Fruit fly (Drosophila melanogaster) whole organism, embryonic: ENCODE results near the gene CG6051.

Experiments used
- ATbp ChIP-seq: fragments of 200-800 bp; sonication (Bioruptor generic); optimal IDR thresholded peaks from 2 replicates; lab custom pipeline; 2017; ENCODE audit warnings: missing biosample characterization, mild to moderate bottlenecking, missing genetic modification characterization, missing genetic modification reagents
- CG10979 ChIP-seq: fragments of 200-800 bp; sonication (Bioruptor generic); optimal IDR thresholded peaks from 2 replicates; lab custom pipeline; 2018; ENCODE audit warnings: missing biosample characterization, mild to moderate bottlenecking, missing genetic modification characterization, moderate library complexity
- CG11085 ChIP-seq: fragments of 200-800 bp; sonication (Bioruptor generic); IDR thresholded peaks from 2 replicates; pipeline ENCODE4 v1.3.6; 2022; ENCODE audit warnings: missing biosample characterization, missing genetic modification characterization
- CG11456 ChIP-seq: fragments of 200-800 bp; sonication (Bioruptor generic); IDR thresholded peaks from 3 replicates; pipeline ENCODE4 v1.3.6; 2022; ENCODE audit warnings: missing biosample characterization, missing genetic modification characterization
- CG12071 ChIP-seq: fragments of 200-800 bp; sonication (Bioruptor generic); optimal IDR thresholded peaks from 3 replicates; lab custom pipeline; 2018; ENCODE audit warnings: missing biosample characterization, mild to moderate bottlenecking, missing genetic modification characterization
- CG12659 ChIP-seq: fragments of 200-800 bp; sonication (Bioruptor generic); optimal IDR thresholded peaks from 3 replicates; lab custom pipeline; 2017; ENCODE audit warnings: mild to moderate bottlenecking, missing biosample characterization, missing genetic modification reagents, missing genetic modification characterization
- CG13123 ChIP-seq: fragments of 200-800 bp; sonication (Bioruptor generic); optimal IDR thresholded peaks from 2 replicates; lab custom pipeline; 2016; ENCODE audit warnings: missing biosample characterization, missing genetic modification characterization
- CG14014 ChIP-seq: fragments of 200-800 bp; sonication (Bioruptor generic); IDR thresholded peaks from 2 replicates; pipeline ENCODE4 v1.3.6; 2022; ENCODE audit warnings: missing biosample characterization, missing genetic modification characterization
- CG15269 ChIP-seq: fragments of 200-800 bp; sonication (Bioruptor generic); optimal IDR thresholded peaks from 2 replicates; lab custom pipeline; 2018; ENCODE audit warnings: missing biosample characterization, mild to moderate bottlenecking, missing genetic modification characterization, moderate library complexity
- CG15479 ChIP-seq: fragments of 200-800 bp; sonication (Bioruptor generic); optimal IDR thresholded peaks from 3 replicates; lab custom pipeline; 2019; ENCODE audit warnings: missing biosample characterization, mild to moderate bottlenecking, missing genetic modification characterization, moderate library complexity
- CG15514 ChIP-seq: fragments of 200-800 bp; sonication (Bioruptor generic); optimal IDR thresholded peaks from 3 replicates; lab custom pipeline; 2017; ENCODE audit warnings: missing biosample characterization, missing genetic modification characterization, mild to moderate bottlenecking, moderate library complexity, missing genetic modification reagents
- CG16779 ChIP-seq: fragments of 200-800 bp; sonication (Bioruptor generic); IDR thresholded peaks from 2 replicates; pipeline ENCODE4 v1.3.6; 2022; ENCODE audit warnings: missing biosample characterization, missing genetic modification characterization
- CG17802 ChIP-seq: fragments of 200-800 bp; sonication (Bioruptor generic); optimal IDR thresholded peaks from 2 replicates; lab custom pipeline; 2018; ENCODE audit warnings: missing biosample characterization, mild to moderate bottlenecking, missing genetic modification characterization, moderate library complexity
- CG2129 ChIP-seq: fragments of 200-800 bp; sonication (Bioruptor generic); IDR thresholded peaks from 2 replicates; pipeline ENCODE4 v1.3.6; 2022; ENCODE audit warnings: missing biosample characterization, missing genetic modification characterization; ENCODE audit not compliant: partially characterized antibody
- CG2202 ChIP-seq: fragments of 200-800 bp; sonication (Bioruptor generic); optimal IDR thresholded peaks from 2 replicates; lab custom pipeline; 2018; ENCODE audit warnings: missing biosample characterization, mild to moderate bottlenecking, missing genetic modification characterization
- CG3407 ChIP-seq: fragments of 200-800 bp; sonication (Bioruptor generic); optimal IDR thresholded peaks from 2 replicates; lab custom pipeline; 2018; ENCODE audit warnings: missing biosample characterization, mild to moderate bottlenecking, missing genetic modification characterization
- CG3726 ChIP-seq: fragments of 200-800 bp; sonication (Bioruptor generic); IDR thresholded peaks from 3 replicates; pipeline ENCODE4, ENCODE4 v1.3.6; 2022; ENCODE audit warnings: missing biosample characterization, missing genetic modification characterization
- CG6689 ChIP-seq: fragments of 200-800 bp; sonication (Bioruptor generic); IDR thresholded peaks from 2 replicates; pipeline ENCODE4 v1.3.6; 2022; ENCODE audit warnings: missing biosample characterization, missing genetic modification characterization
- CG6813 ChIP-seq: fragments of 200-800 bp; sonication (Bioruptor generic); optimal IDR thresholded peaks from 2 replicates; lab custom pipeline; 2017; ENCODE audit warnings: missing biosample characterization, missing genetic modification characterization, mild to moderate bottlenecking, moderate library complexity, missing genetic modification reagents
- CG8359 ChIP-seq: fragments of 200-800 bp; sonication (Bioruptor generic); optimal IDR thresholded peaks from 2 replicates; lab custom pipeline; 2017; ENCODE audit warnings: missing biosample characterization, mild to moderate bottlenecking, missing genetic modification characterization, borderline replicate concordance
- Camta ChIP-seq: fragments of 200-800 bp; sonication (Bioruptor generic); optimal IDR thresholded peaks from 2 replicates; lab custom pipeline; 2016; ENCODE audit warnings: missing biosample characterization, missing genetic modification characterization
- Dbx ChIP-seq: fragments of 200-800 bp; sonication (Bioruptor generic); IDR thresholded peaks from 3 replicates; pipeline ENCODE4 v1.3.6; 2022; ENCODE audit warnings: missing biosample characterization, missing genetic modification characterization
- Fer3 ChIP-seq: fragments of 200-800 bp; sonication (Bioruptor generic); optimal IDR thresholded peaks from 2 replicates; lab custom pipeline; 2018; ENCODE audit warnings: missing biosample characterization, mild to moderate bottlenecking, missing genetic modification characterization, moderate library complexity
- H2.0 ChIP-seq: fragments of 200-800 bp; sonication (Bioruptor generic); IDR thresholded peaks from 2 replicates; pipeline ENCODE4 v1.3.6; 2022; ENCODE audit warnings: missing biosample characterization, missing genetic modification characterization
- HHEX ChIP-seq: fragments of 200-800 bp; sonication (Bioruptor generic); optimal IDR thresholded peaks from 3 replicates; lab custom pipeline; 2017; ENCODE audit warnings: missing biosample characterization, mild to moderate bottlenecking, missing genetic modification characterization, missing genetic modification reagents
- Hr51 ChIP-seq, 2 experiments: fragments of 200-800 bp; sonication (Bioruptor generic); optimal IDR thresholded peaks; 2 replicates in 1 of 2; 3 replicates in 1 of 2; lab custom pipeline; 2016 to 2018; ENCODE audit warnings: missing biosample characterization in 2 of 2, missing genetic modification characterization in 2 of 2, mild to moderate bottlenecking in 1 of 2, moderate library complexity in 1 of 2
- Mad ChIP-seq: fragments of 200-800 bp; sonication (Bioruptor generic); optimal IDR thresholded peaks from 2 replicates; lab custom pipeline; 2016; ENCODE audit warnings: missing biosample characterization, missing genetic modification characterization
- Meics ChIP-seq: fragments of 200-800 bp; sonication (Bioruptor generic); optimal IDR thresholded peaks from 2 replicates; lab custom pipeline; 2017; ENCODE audit warnings: missing biosample characterization, mild to moderate bottlenecking, missing genetic modification characterization
- PHDP ChIP-seq: fragments of 200-800 bp; sonication (Bioruptor generic); optimal IDR thresholded peaks from 3 replicates; lab custom pipeline; 2018; ENCODE audit warnings: missing biosample characterization, mild to moderate bottlenecking, missing genetic modification characterization, moderate library complexity
- ara ChIP-seq: fragments of 200-800 bp; sonication (Bioruptor generic); IDR thresholded peaks from 2 replicates; pipeline ENCODE4 v1.3.6; 2022; ENCODE audit warnings: missing biosample characterization, missing genetic modification characterization
- bbx ChIP-seq: fragments of 200-800 bp; sonication (Bioruptor generic); IDR thresholded peaks from 2 replicates; pipeline ENCODE4 v1.3.6; 2022; ENCODE audit warnings: missing biosample characterization, missing genetic modification characterization; ENCODE audit not compliant: partially characterized antibody
- bcd ChIP-seq: fragments of 200-800 bp; sonication (Bioruptor generic); optimal IDR thresholded peaks from 2 replicates; lab custom pipeline; 2017; ENCODE audit warnings: missing biosample characterization, mild to moderate bottlenecking, missing genetic modification characterization
- btn ChIP-seq: fragments of 200-800 bp; sonication (Bioruptor generic); optimal IDR thresholded peaks from 2 replicates; lab custom pipeline; 2016; ENCODE audit warnings: missing biosample characterization, missing genetic modification characterization
- danr ChIP-seq: fragments of 200-800 bp; sonication (Bioruptor generic); IDR thresholded peaks from 2 replicates; pipeline ENCODE4 v1.3.6; 2022; ENCODE audit warnings: missing biosample characterization, missing genetic modification characterization
- dpn ChIP-seq, 2 experiments: fragments of 200-800 bp; sonication (Bioruptor generic); optimal IDR thresholded peaks; 3 replicates each; lab custom pipeline; 2016; ENCODE audit warnings: missing biosample characterization in 2 of 2, missing genetic modification characterization in 2 of 2
- ewg ChIP-seq: fragments of 200-800 bp; sonication (Bioruptor generic); optimal IDR thresholded peaks from 3 replicates; lab custom pipeline; 2017; ENCODE audit warnings: mild to moderate bottlenecking, missing biosample characterization, missing genetic modification reagents, missing genetic modification characterization
- gem ChIP-seq: fragments of 200-800 bp; sonication (Bioruptor generic); optimal IDR thresholded peaks from 2 replicates; lab custom pipeline; 2019; ENCODE audit warnings: missing biosample characterization, mild to moderate bottlenecking, missing genetic modification characterization, moderate library complexity
- h ChIP-seq: fragments of >200 bp; optimal IDR thresholded peaks from 2 replicates; lab custom pipeline; 2017
- knrl ChIP-seq: fragments of 200-800 bp; sonication (Bioruptor generic); IDR thresholded peaks from 3 replicates; pipeline ENCODE4 v1.3.6; 2022; ENCODE audit warnings: missing biosample characterization, missing genetic modification characterization; ENCODE audit not compliant: partially characterized antibody
- lilli ChIP-seq: fragments of 200-800 bp; sonication (Bioruptor generic); optimal IDR thresholded peaks from 3 replicates; lab custom pipeline; 2016; ENCODE audit warnings: missing biosample characterization, missing genetic modification characterization
- mam ChIP-seq: fragments of 200-800 bp; sonication (Bioruptor generic); optimal IDR thresholded peaks from 3 replicates; lab custom pipeline; 2016; ENCODE audit warnings: missing biosample characterization, missing genetic modification characterization
- odd ChIP-seq: fragments of 200-800 bp; sonication (Bioruptor generic); optimal IDR thresholded peaks from 2 replicates; lab custom pipeline; 2017; ENCODE audit warnings: missing biosample characterization, mild to moderate bottlenecking, missing genetic modification characterization
- row ChIP-seq: fragments of 200-800 bp; sonication (Bioruptor generic); IDR thresholded peaks from 3 replicates; pipeline ENCODE4 v1.3.6; 2022; ENCODE audit warnings: missing biosample characterization, missing genetic modification characterization
- sqz ChIP-seq: fragments of 200-800 bp; sonication (Bioruptor generic); optimal IDR thresholded peaks from 3 replicates; lab custom pipeline; 2018; ENCODE audit warnings: missing biosample characterization, mild to moderate bottlenecking, missing genetic modification characterization
- ssp ChIP-seq: fragments of 200-800 bp; sonication (Bioruptor generic); IDR thresholded peaks from 2 replicates; pipeline ENCODE4 v1.3.6; 2022; ENCODE audit warnings: missing biosample characterization, missing genetic modification characterization
- stwl ChIP-seq: fragments of 200-800 bp; sonication (Bioruptor generic); optimal IDR thresholded peaks from 3 replicates; lab custom pipeline; 2018; ENCODE audit warnings: missing biosample characterization, mild to moderate bottlenecking, missing genetic modification characterization, moderate library complexity
- wdn ChIP-seq: fragments of 200-800 bp; sonication (Bioruptor generic); IDR thresholded peaks from 2 replicates; pipeline ENCODE4 v1.3.6; 2022; ENCODE audit warnings: missing biosample characterization, missing genetic modification characterization

The CG6051 gene

dm6 chr3R:27135692-27136641 is 14.9 kb downstream of the CG6051 start (continued):
- TF ChIP-seq bcd (GFP tag; lab: Kevin White, UChicago) (peak; percentile 60), CG11456 (GFP tag; lab: Robert Waterston, UW) (0 out of 3 replicates have a peak, but pooled peaks have one; percentile 12), ara (peak; percentile 84), gem (tag; lab: Kevin White, UChicago) (peak; percentile 74), CG15269 (tag; lab: Kevin White, UChicago) (peak; percentile 46), CG17802 (tag; lab: Kevin White, UChicago) (peak; percentile 12), CG3726 (GFP tag; lab: Robert Waterston, UW) (no peak), mam (peak; percentile 20), PHDP (peak; percentile 66), CG12659 (GFP tag; lab: Kevin White, UChicago) (peak; percentile 46), CG3407 (GFP tag; lab: Kevin White, UChicago) (peak; percentile 83), CG11085 (GFP tag; lab: Robert Waterston, UW) (no peak), CG16779 (GFP tag; lab: Robert Waterston, UW) (no peak), danr (no peak), Fer3 (tag; lab: Kevin White, UChicago) (peak; percentile 41), HHEX (GFP tag; lab: Kevin White, UChicago) (peak; percentile 69), ATbp (GFP tag; lab: Kevin White, UChicago) (peak; percentile 88), bbx (no peak), CG15479 (GFP tag; lab: Kevin White, UChicago) (peak; percentile 60), knrl (GFP tag; lab: Robert Waterston, UW) (no peak), lilli (GFP tag; lab: Kevin White, UChicago) (peak; percentile 13), CG15514 (GFP tag; lab: Kevin White, UChicago) (peak; percentile 41), CG10979 (tag; lab: Kevin White, UChicago) (peak; percentile 40), row (GFP tag; lab: Robert Waterston, UW) (peak; percentile 36; the same call in 1 of the 3 replicates), CG8359 (GFP tag; lab: Kevin White, UChicago) (peak; percentile 69), Camta (peak; percentile 71), CG6813 (GFP tag; lab: Kevin White, UChicago) (peak; percentile 88), btn (peak; percentile 56), CG2129 (GFP tag; lab: Robert Waterston, UW) (no peak), ewg (peak; percentile 35), H2.0 (GFP tag; lab: Robert Waterston, UW) (no peak), CG13123 (GFP tag; lab: Kevin White, UChicago) (peak; percentile 66), h (lab: Kevin White, UChicago) (no peak), Dbx (GFP tag; lab: Robert Waterston, UW) (no peak), Hr51 (GFP tag; optimal IDR thresholded peaks at IDR 0.05; lab: Kevin White, UChicago) (peak; percentile 34 to 38), stwl (peak; percentile 38), CG12071 (GFP tag; lab: Kevin White, UChicago) (peak; percentile 69), CG14014 (GFP tag; lab: Robert Waterston, UW) (peak; percentile 53; the same call in 1 of the 2 replicates), Meics (GFP tag; lab: Kevin White, UChicago) (peak; percentile 24), wdn (no peak), dpn (GFP tag; optimal IDR thresholded peaks at IDR 0.05; lab: Kevin White, UChicago) (peak in 1 of 2 experiments; percentile 54), ssp (0 out of 2 replicates have a peak, but pooled peaks have one; percentile 20), odd (GFP tag; lab: Kevin White, UChicago) (peak; percentile 75), CG6689 (GFP tag; lab: Robert Waterston, UW) (peak; percentile 65; the same call in 1 of the 2 replicates), sqz (GFP tag; lab: Kevin White, UChicago) (peak; percentile 71), CG2202 (tag; lab: Kevin White, UChicago) (peak; percentile 87), Mad (GFP tag; lab: Kevin White, UChicago) (peak; percentile 37)
